Fruit fly (Drosophila melanogaster): ENCODE results near the gene daw.
A peak's percentile ranks its signal among the peaks of the same experiment; 100 is the strongest.

Gene daw

dm6 chr2L:2857862-2858734, 53.0 kb downstream of the daw start (continued):
- TF ChIP-seq z (GFP tag; IDR thresholded peaks at IDR 0.05), result peak; percentile 78
- no peak for TF ChIP-seq Atf6 (GFP tag; IDR thresholded peaks at IDR 0.05)
- TF ChIP-seq CG9727 (GFP tag; optimal IDR thresholded peaks at IDR 0.05), result peak; percentile 2
- TF ChIP-seq CG15479 (GFP tag; optimal IDR thresholded peaks at IDR 0.05), result peak; percentile 74
- peak; percentile 31 for TF ChIP-seq lilli (GFP tag; optimal IDR thresholded peaks at IDR 0.05)
- no peak for TF ChIP-seq aop (GFP tag; IDR thresholded peaks at IDR 0.05)
- TF ChIP-seq Vsx1 (GFP tag; optimal IDR thresholded peaks at IDR 0.05), result no peak
- TF ChIP-seq CG7271 (tag; optimal IDR thresholded peaks at IDR 0.05), result no peak
- TF ChIP-seq CG10565 (GFP tag; optimal IDR thresholded peaks at IDR 0.05), result no peak
- TF ChIP-seq CG15073 (GFP tag; optimal IDR thresholded peaks at IDR 0.05), result no peak
- no peak for TF ChIP-seq CG12659 (GFP tag; optimal IDR thresholded peaks at IDR 0.05)
- TF ChIP-seq CG16815 (GFP tag; optimal IDR thresholded peaks at IDR 0.05), result no peak
- no peak for TF ChIP-seq gce (GFP tag; IDR thresholded peaks at IDR 0.05)
- no peak for TF ChIP-seq ttk (GFP tag; IDR thresholded peaks at IDR 0.05)
- no peak for TF ChIP-seq CG11093 (GFP tag; IDR thresholded peaks at IDR 0.05)
- no peak for TF ChIP-seq eyg (GFP tag; optimal IDR thresholded peaks at IDR 0.05)
- TF ChIP-seq Camta (GFP tag; optimal IDR thresholded peaks at IDR 0.05), result no peak
- TF ChIP-seq pfk (GFP tag; optimal IDR thresholded peaks at IDR 0.05), result no peak
- no peak for TF ChIP-seq pum (GFP tag; optimal IDR thresholded peaks at IDR 0.05)
- no peak for TF ChIP-seq trem (tag; optimal IDR thresholded peaks at IDR 0.05)
- TF ChIP-seq CG4360 (GFP tag; IDR thresholded peaks at IDR 0.05), result 0 out of 2 replicates have a peak, but pooled peaks have one; percentile 30
- no peak for TF ChIP-seq CG12104 (GFP tag; optimal IDR thresholded peaks at IDR 0.05)
- no peak for TF ChIP-seq CG2116 (GFP tag; optimal IDR thresholded peaks at IDR 0.05)
- no peak for TF ChIP-seq CG2129 (GFP tag; IDR thresholded peaks at IDR 0.05; ENCODE audit: partially characterized antibody)
- no peak for TF ChIP-seq al (GFP tag; IDR thresholded peaks at IDR 0.05)
- no peak for TF ChIP-seq CG32532 (GFP tag; IDR thresholded peaks at IDR 0.05)
- no peak for TF ChIP-seq CG15696 (tag; optimal IDR thresholded peaks at IDR 0.05)
- TF ChIP-seq knrl (GFP tag; IDR thresholded peaks at IDR 0.05; ENCODE audit: partially characterized antibody), result no peak
- no peak for TF ChIP-seq Myb (GFP tag; optimal IDR thresholded peaks at IDR 0.05)
- no peak for TF ChIP-seq CG5180 (GFP tag; optimal IDR thresholded peaks at IDR 0.05)
- TF ChIP-seq ci (GFP tag; IDR thresholded peaks at IDR 0.05), result peak; percentile 20; the same call in 1 of the 3 replicates
- TF ChIP-seq Hmr (GFP tag; optimal IDR thresholded peaks at IDR 0.05), result no peak
- TF ChIP-seq zfh2 (GFP tag; optimal IDR thresholded peaks at IDR 0.05), result no peak
- TF ChIP-seq CG10267 (tag; optimal IDR thresholded peaks at IDR 0.05), result no peak
- TF ChIP-seq Hsf (GFP tag; optimal IDR thresholded peaks at IDR 0.05), result no peak
- TF ChIP-seq Dbx (GFP tag; IDR thresholded peaks at IDR 0.05), result 0 out of 3 replicates have a peak, but pooled peaks have one; percentile 25
- no peak for TF ChIP-seq CG1832 (GFP tag; optimal IDR thresholded peaks at IDR 0.05)
- TF ChIP-seq pzg (GFP tag; optimal IDR thresholded peaks at IDR 0.05), result no peak
- no peak for TF ChIP-seq CG14667 (GFP tag; IDR thresholded peaks at IDR 0.05)
- no peak for TF ChIP-seq Max (GFP tag; optimal IDR thresholded peaks at IDR 0.05)
- no peak for TF ChIP-seq CG2202 (tag; optimal IDR thresholded peaks at IDR 0.05)
- TF ChIP-seq CG33213 (GFP tag; optimal IDR thresholded peaks at IDR 0.05), result no peak
- TF ChIP-seq CG7839 (tag; optimal IDR thresholded peaks at IDR 0.05), result peak; percentile 17
- peak; percentile 14 for TF ChIP-seq CG7556 (GFP tag; optimal IDR thresholded peaks at IDR 0.05)
- TF ChIP-seq tna (GFP tag; IDR thresholded peaks at IDR 0.05; ENCODE audit: partially characterized antibody), result no peak
- no peak for TF ChIP-seq CG17361 (GFP tag; IDR thresholded peaks at IDR 0.05)
- TF ChIP-seq Ravus (GFP tag; IDR thresholded peaks at IDR 0.05), result no peak
- TF ChIP-seq Kr (GFP tag; optimal IDR thresholded peaks at IDR 0.05), result no peak
- TF ChIP-seq CG7928 (GFP tag; optimal IDR thresholded peaks at IDR 0.05), result no peak
- TF ChIP-seq Lpt (GFP tag; optimal IDR thresholded peaks at IDR 0.05), result no peak

Data from whole organism, embryonic.